Fruit fly (Drosophila melanogaster) whole organism, embryonic: ENCODE data around the gene lectin-29Ca.
A peak's percentile ranks its signal among the peaks of the same experiment; 100 is the strongest.

Source experiments
- ATbp ChIP-seq: fragments of 200-800 bp; sonication (Bioruptor generic); optimal IDR thresholded peaks from 2 replicates; lab custom pipeline; 2017; ENCODE audit warnings: missing biosample characterization, mild to moderate bottlenecking, missing genetic modification characterization, missing genetic modification reagents
- Atf6 ChIP-seq: fragments of 200-800 bp; sonication (Bioruptor generic); IDR thresholded peaks from 2 replicates; pipeline ENCODE4 v1.3.6; 2022; ENCODE audit warnings: missing biosample characterization, missing genetic modification characterization
- C15 ChIP-seq: fragments of 200-800 bp; sonication (Bioruptor generic); IDR thresholded peaks from 3 replicates; pipeline ENCODE4 v1.3.6; 2022; ENCODE audit warnings: missing biosample characterization, missing genetic modification characterization
- CG1024 ChIP-seq: fragments of 200-800 bp; sonication (Bioruptor generic); IDR thresholded peaks from 2 replicates; pipeline ENCODE4 v1.3.6; 2022; ENCODE audit warnings: missing biosample characterization, missing genetic modification characterization
- CG13296 ChIP-seq: fragments of 200-800 bp; sonication (Bioruptor generic); optimal IDR thresholded peaks from 3 replicates; lab custom pipeline; 2018; ENCODE audit warnings: missing biosample characterization, mild to moderate bottlenecking, missing genetic modification characterization
- CG14710 ChIP-seq: fragments of 200-800 bp; sonication (Bioruptor generic); optimal IDR thresholded peaks from 3 replicates; lab custom pipeline; 2019; ENCODE audit warnings: missing biosample characterization, mild to moderate bottlenecking, missing genetic modification characterization, moderate library complexity
- CG1602 ChIP-seq: fragments of 200-800 bp; sonication (Bioruptor generic); optimal IDR thresholded peaks from 3 replicates; lab custom pipeline; 2016; ENCODE audit warnings: missing biosample characterization, missing genetic modification characterization
- CG1647 ChIP-seq: fragments of 200-800 bp; sonication (Bioruptor generic); optimal IDR thresholded peaks from 3 replicates; lab custom pipeline; 2016; ENCODE audit warnings: missing biosample characterization, missing genetic modification characterization
- CG16779 ChIP-seq: fragments of 200-800 bp; sonication (Bioruptor generic); IDR thresholded peaks from 2 replicates; pipeline ENCODE4 v1.3.6; 2022; ENCODE audit warnings: missing biosample characterization, missing genetic modification characterization
- CG16815 ChIP-seq: fragments of 200-800 bp; sonication (Bioruptor generic); optimal IDR thresholded peaks from 3 replicates; lab custom pipeline; 2017; ENCODE audit warnings: missing biosample characterization, mild to moderate bottlenecking, missing genetic modification characterization
- CG17912 ChIP-seq: fragments of 200-800 bp; sonication (Bioruptor generic); optimal IDR thresholded peaks from 2 replicates; lab custom pipeline; 2018; ENCODE audit warnings: missing biosample characterization, mild to moderate bottlenecking, missing genetic modification characterization
- CG3163 ChIP-seq: fragments of 200-800 bp; sonication (Bioruptor generic); optimal IDR thresholded peaks from 3 replicates; lab custom pipeline; 2016; ENCODE audit warnings: missing biosample characterization, missing genetic modification characterization
- CG3407 ChIP-seq: fragments of 200-800 bp; sonication (Bioruptor generic); optimal IDR thresholded peaks from 2 replicates; lab custom pipeline; 2018; ENCODE audit warnings: missing biosample characterization, mild to moderate bottlenecking, missing genetic modification characterization
- CG34422 ChIP-seq: fragments of 200-800 bp; sonication (Bioruptor generic); IDR thresholded peaks from 3 replicates; pipeline ENCODE4 v1.3.6; 2022; ENCODE audit warnings: missing biosample characterization, missing genetic modification characterization
- CG3847 ChIP-seq: fragments of 200-800 bp; sonication (Bioruptor generic); IDR thresholded peaks from 2 replicates; pipeline ENCODE4 v1.3.6; 2022; ENCODE audit warnings: missing biosample characterization, missing genetic modification characterization
- CG5245 ChIP-seq: fragments of 200-800 bp; sonication (Bioruptor generic); optimal IDR thresholded peaks from 3 replicates; lab custom pipeline; 2016; ENCODE audit warnings: missing biosample characterization, missing genetic modification characterization
- CG6813 ChIP-seq: fragments of 200-800 bp; sonication (Bioruptor generic); optimal IDR thresholded peaks from 2 replicates; lab custom pipeline; 2017; ENCODE audit warnings: missing biosample characterization, missing genetic modification characterization, mild to moderate bottlenecking, moderate library complexity, missing genetic modification reagents
- CG7745 ChIP-seq: fragments of 200-800 bp; sonication (Bioruptor generic); optimal IDR thresholded peaks from 2 replicates; lab custom pipeline; 2018; ENCODE audit warnings: missing biosample characterization, mild to moderate bottlenecking, missing genetic modification characterization, moderate library complexity
- CG7839 ChIP-seq: fragments of 200-800 bp; sonication (Bioruptor generic); optimal IDR thresholded peaks from 3 replicates; lab custom pipeline; 2018; ENCODE audit warnings: missing biosample characterization, mild to moderate bottlenecking, missing genetic modification characterization, moderate library complexity
- CG8388 ChIP-seq: fragments of 200-800 bp; sonication (Bioruptor generic); optimal IDR thresholded peaks from 2 replicates; lab custom pipeline; 2019; ENCODE audit warnings: missing biosample characterization, mild to moderate bottlenecking, missing genetic modification characterization, moderate library complexity
- CG9437 ChIP-seq: fragments of 200-800 bp; sonication (Bioruptor generic); optimal IDR thresholded peaks from 2 replicates; lab custom pipeline; 2018; ENCODE audit warnings: missing biosample characterization, mild to moderate bottlenecking, missing genetic modification characterization
- CG9609 ChIP-seq: fragments of 200-800 bp; sonication (Bioruptor generic); optimal IDR thresholded peaks from 3 replicates; lab custom pipeline; 2016; ENCODE audit warnings: missing biosample characterization, missing genetic modification characterization
- CG9817 ChIP-seq: fragments of 200-800 bp; sonication (Bioruptor generic); optimal IDR thresholded peaks from 2 replicates; lab custom pipeline; 2018; ENCODE audit warnings: missing biosample characterization, mild to moderate bottlenecking, missing genetic modification characterization, moderate library complexity
- Elba2 ChIP-seq: fragments of 200-800 bp; sonication (Bioruptor generic); optimal IDR thresholded peaks from 3 replicates; lab custom pipeline; 2016; ENCODE audit warnings: missing biosample characterization, missing genetic modification characterization
- Fer1 ChIP-seq: fragments of 200-800 bp; sonication (Bioruptor generic); optimal IDR thresholded peaks from 2 replicates; lab custom pipeline; 2017; ENCODE audit warnings: missing biosample characterization, mild to moderate bottlenecking, missing genetic modification characterization
- HLH3B ChIP-seq: fragments of 200-800 bp; sonication (Bioruptor generic); IDR thresholded peaks from 2 replicates; pipeline ENCODE4 v1.3.6; 2022; ENCODE audit warnings: missing biosample characterization, missing genetic modification characterization
- Hmx ChIP-seq: fragments of 200-800 bp; sonication (Bioruptor generic); optimal IDR thresholded peaks from 2 replicates; lab custom pipeline; 2016; ENCODE audit warnings: missing biosample characterization, missing genetic modification characterization
- Hr78 ChIP-seq, 2 experiments: fragments of 200-800 bp in 1 of 2; fragments of >200 bp in 1 of 2; sonication (Bioruptor generic) in 1 of 2; optimal IDR thresholded peaks; 2 replicates each; lab custom pipeline; 2017 to 2019; ENCODE audit warnings: missing biosample characterization in 2 of 2, missing genetic modification characterization in 2 of 2, mild to moderate bottlenecking in 1 of 2, moderate library complexity in 1 of 2
- Hsf ChIP-seq: fragments of 200-800 bp; sonication (Bioruptor generic); optimal IDR thresholded peaks from 3 replicates; lab custom pipeline; 2016; ENCODE audit warnings: missing biosample characterization, missing genetic modification characterization
- MTF-1 ChIP-seq: fragments of 200-800 bp; sonication (Bioruptor generic); optimal IDR thresholded peaks from 2 replicates; lab custom pipeline; 2018; ENCODE audit warnings: missing biosample characterization, mild to moderate bottlenecking, missing genetic modification characterization, borderline replicate concordance
- Mes4 ChIP-seq: fragments of 200-800 bp; sonication (Bioruptor generic); optimal IDR thresholded peaks from 2 replicates; lab custom pipeline; 2016; ENCODE audit warnings: missing biosample characterization, missing genetic modification characterization
- NC2β ChIP-seq: fragments of 200-800 bp; sonication (Bioruptor generic); optimal IDR thresholded peaks from 2 replicates; lab custom pipeline; 2016; ENCODE audit warnings: missing biosample characterization, missing genetic modification characterization
- Rx ChIP-seq: fragments of 200-800 bp; sonication (Bioruptor generic); IDR thresholded peaks from 2 replicates; pipeline ENCODE4 v1.3.6; 2022; ENCODE audit warnings: missing biosample characterization, missing genetic modification characterization
- Trl ChIP-seq, 3 experiments: fragments of >200 bp in 2 of 3; fragments of 200-800 bp in 1 of 3; sonication (Bioruptor generic) in 1 of 3; optimal IDR thresholded peaks; 2 replicates in 1 of 3; 3 replicates in 2 of 3; lab custom pipeline; 2016 to 2017; ENCODE audit warnings: missing biosample characterization in 1 of 3, missing genetic modification characterization in 1 of 3
- Usf ChIP-seq: fragments of 200-800 bp; sonication (Bioruptor generic); optimal IDR thresholded peaks from 2 replicates; lab custom pipeline; 2017; ENCODE audit warnings: missing genotype, missing biosample characterization, missing genetic modification characterization
- aop ChIP-seq: fragments of 200-800 bp; sonication (Bioruptor generic); IDR thresholded peaks from 2 replicates; pipeline ENCODE4 v1.3.6; 2022; ENCODE audit warnings: missing biosample characterization, missing genetic modification characterization
- bigmax ChIP-seq: fragments of 200-800 bp; sonication (Bioruptor generic); optimal IDR thresholded peaks from 2 replicates; lab custom pipeline; 2018; ENCODE audit warnings: missing biosample characterization, mild to moderate bottlenecking, missing genetic modification characterization
- bowl ChIP-seq: fragments of 200-800 bp; sonication (Bioruptor generic); IDR thresholded peaks from 2 replicates; pipeline ENCODE4 v1.3.6; 2022; ENCODE audit warnings: missing biosample characterization, missing genetic modification characterization
- ems ChIP-seq: fragments of 200-800 bp; sonication (Bioruptor generic); optimal IDR thresholded peaks from 3 replicates; lab custom pipeline; 2016; ENCODE audit warnings: missing biosample characterization, missing genetic modification characterization
- her ChIP-seq: fragments of 200-800 bp; sonication (Bioruptor generic); optimal IDR thresholded peaks from 2 replicates; lab custom pipeline; 2016; ENCODE audit warnings: missing biosample characterization, missing genetic modification characterization
- hkb ChIP-seq, 2 experiments: fragments of 200-800 bp in 1 of 2; fragments of >200 bp in 1 of 2; sonication (Bioruptor generic) in 1 of 2; IDR thresholded peaks in 1 of 2; optimal IDR thresholded peaks in 1 of 2; 2 replicates each; pipeline versions ENCODE4 v1.3.6 to Lab custom; 2017 to 2022; ENCODE audit warnings: missing biosample characterization in 1 of 2, missing genetic modification characterization in 1 of 2
- mam ChIP-seq: fragments of 200-800 bp; sonication (Bioruptor generic); optimal IDR thresholded peaks from 3 replicates; lab custom pipeline; 2016; ENCODE audit warnings: missing biosample characterization, missing genetic modification characterization
- p53 ChIP-seq: fragments of 200-800 bp; sonication (Bioruptor generic); optimal IDR thresholded peaks from 2 replicates; lab custom pipeline; 2016; ENCODE audit warnings: missing biosample characterization, missing genetic modification characterization
- pho ChIP-seq: fragments of 200-800 bp; sonication (Bioruptor generic); optimal IDR thresholded peaks from 2 replicates; lab custom pipeline; 2016; ENCODE audit warnings: missing biosample characterization, missing genetic modification characterization
- sens ChIP-seq: fragments of 200-800 bp; sonication (Bioruptor generic); peaks from one replicate; lab custom pipeline; 2016; ENCODE audit warnings: missing biosample characterization, missing genetic modification characterization
- sug ChIP-seq: fragments of 200-800 bp; optimal IDR thresholded peaks from 2 replicates; lab custom pipeline; 2019; ENCODE audit warnings: missing biosample characterization, mild to moderate bottlenecking, missing genetic modification characterization, moderate library complexity
- twi ChIP-seq: fragments of 200-800 bp; optimal IDR thresholded peaks from 2 replicates; lab custom pipeline; 2019; ENCODE audit warnings: missing biosample characterization, mild to moderate bottlenecking, missing genetic modification characterization, moderate library complexity
- unpg ChIP-seq: fragments of 200-800 bp; sonication (Bioruptor generic); optimal IDR thresholded peaks from 3 replicates; lab custom pipeline; 2018; ENCODE audit warnings: missing biosample characterization, mild to moderate bottlenecking, missing genetic modification characterization, moderate library complexity
- vvl ChIP-seq: fragments of 200-800 bp; sonication (Bioruptor generic); IDR thresholded peaks from 2 replicates; pipeline ENCODE4 v1.3.6; 2022; ENCODE audit warnings: missing biosample characterization, missing genetic modification characterization
- wor ChIP-seq: fragments of 200-800 bp; sonication (Bioruptor generic); IDR thresholded peaks from 2 replicates; pipeline ENCODE4 v1.3.6; 2022; ENCODE audit warnings: missing biosample characterization, missing genetic modification characterization

Gene lectin-29Ca

dm6 chr2L:8350560-8351171 is 43.4 kb downstream of the lectin-29Ca start (continued):
- TF ChIP-seq CG9609 (GFP tag; lab: Kevin White, UChicago), result no peak
- TF ChIP-seq Rx (GFP tag; lab: Robert Waterston, UW), result no peak
- no peak for TF ChIP-seq wor
- peak; percentile 8 for TF ChIP-seq CG8388 (GFP tag; lab: Kevin White, UChicago)
- TF ChIP-seq aop, result no peak
- no peak for TF ChIP-seq CG7745 (tag; lab: Kevin White, UChicago)
- no peak for TF ChIP-seq NC2β (GFP tag; lab: Kevin White, UChicago)
- no peak for TF ChIP-seq CG9437
- peak; percentile 74 for TF ChIP-seq CG13296
- peak; percentile 29; the same call in 1 of the 2 replicates for TF ChIP-seq HLH3B (GFP tag; lab: Robert Waterston, UW)
- TF ChIP-seq CG3847 (GFP tag; lab: Robert Waterston, UW), result no peak
- TF ChIP-seq her, result peak; percentile 28
- no peak for TF ChIP-seq CG1647 (GFP tag; lab: Kevin White, UChicago)
- no peak for TF ChIP-seq Hr78 (GFP tag; optimal IDR thresholded peaks at IDR 0.05; lab: Kevin White, UChicago)
- no peak for TF ChIP-seq pho (GFP tag; lab: Kevin White, UChicago)
- TF ChIP-seq Fer1 (GFP tag; lab: Kevin White, UChicago), result peak; percentile 75
- no peak for TF ChIP-seq Usf (GFP tag; lab: Kevin White, UChicago)
- peak; percentile 41 for TF ChIP-seq MTF-1 (GFP tag; lab: Kevin White, UChicago)
- no peak for TF ChIP-seq C15 (GFP tag; lab: Robert Waterston, UW)
- no peak for TF ChIP-seq Hsf (GFP tag; lab: Kevin White, UChicago)
- TF ChIP-seq bowl (GFP tag; lab: Robert Waterston, UW), result no peak
- TF ChIP-seq CG1602 (GFP tag; lab: Kevin White, UChicago), result no peak
- TF ChIP-seq CG7839 (tag; lab: Kevin White, UChicago), result peak; percentile 27
- TF ChIP-seq CG3407, result peak; percentile 32
- no peak for TF ChIP-seq CG16779
- TF ChIP-seq p53 (GFP tag; lab: Kevin White, UChicago), result no peak
- TF ChIP-seq CG9817 (tag; lab: Kevin White, UChicago), result peak; percentile 12
- TF ChIP-seq CG17912 (GFP tag; lab: Kevin White, UChicago), result no peak
- TF ChIP-seq Atf6 (GFP tag; lab: Robert Waterston, UW), result peak; percentile 76
- TF ChIP-seq Hmx, result no peak
- TF ChIP-seq CG16815 (GFP tag; lab: Kevin White, UChicago), result no peak
- peak; percentile 55 for TF ChIP-seq sens (GFP tag; lab: Kevin White, UChicago)
- TF ChIP-seq CG14710 (tag; lab: Kevin White, UChicago), result no peak
- TF ChIP-seq CG34422 (GFP tag; lab: Robert Waterston, UW), result no peak
- TF ChIP-seq ATbp, result peak; percentile 80
- no peak for TF ChIP-seq bigmax (GFP tag; lab: Kevin White, UChicago)
- peak; percentile 36 for TF ChIP-seq CG6813
- no peak for TF ChIP-seq CG5245 (GFP tag; lab: Kevin White, UChicago)
- TF ChIP-seq CG1024 (GFP tag; lab: Robert Waterston, UW), result no peak
- TF ChIP-seq sug (tag; lab: Kevin White, UChicago), result peak; percentile 46
- TF ChIP-seq vvl (GFP tag; lab: Robert Waterston, UW), result no peak
- no peak for TF ChIP-seq Trl (optimal IDR thresholded peaks at IDR 0.05; lab: Kevin White, UChicago)
- TF ChIP-seq Trl (GFP tag; optimal IDR thresholded peaks at IDR 0.05; lab: Kevin White, UChicago), result peak; percentile 8
- no peak for TF ChIP-seq ems (GFP tag; lab: Kevin White, UChicago)
- no peak for TF ChIP-seq hkb (optimal IDR thresholded peaks at IDR 0.05; lab: Kevin White, UChicago)
- peak; percentile 72 for TF ChIP-seq hkb (GFP tag; IDR thresholded peaks at IDR 0.05; lab: Robert Waterston, UW)
- no peak for TF ChIP-seq Mes4
- peak; percentile 46 for TF ChIP-seq unpg
- no peak for TF ChIP-seq twi (tag; lab: Kevin White, UChicago)
- no peak for TF ChIP-seq Elba2 (GFP tag; lab: Kevin White, UChicago)
- no peak for TF ChIP-seq mam (GFP tag; lab: Kevin White, UChicago)
- no peak for TF ChIP-seq CG3163 (GFP tag; lab: Kevin White, UChicago)
